Worm (Caenorhabditis elegans) whole organism, L2 larva: Measurements from ENCODE around the gene gcc-1.

ENCODE experiments used
- aly-2 ChIP-seq: fragments of 150-350 bp; optimal IDR thresholded peaks from 2 replicates; lab custom pipeline; 2014; ENCODE audit warnings: missing biosample characterization, missing genetic modification characterization
- dmd-4 ChIP-seq: sonication (generic microtip); optimal IDR thresholded peaks from 2 replicates; lab custom pipeline; 2017; ENCODE audit warnings: missing biosample characterization, missing genetic modification characterization
- mdl-1 ChIP-seq, 2 experiments: fragments of 150-350 bp in 1 of 2; sonication (generic microtip) in 1 of 2; optimal IDR thresholded peaks; 2 replicates each; lab custom pipeline; 2017; ENCODE audit warnings: missing biosample characterization in 2 of 2, missing genetic modification characterization in 2 of 2
- nhr-11 ChIP-seq: fragments of 150-350 bp; optimal IDR thresholded peaks from 2 replicates; lab custom pipeline; 2014; ENCODE audit warnings: missing biosample characterization, missing genetic modification characterization
- nhr-237 ChIP-seq: fragments of 150-350 bp; optimal IDR thresholded peaks from 2 replicates; lab custom pipeline; 2014; ENCODE audit warnings: missing biosample characterization, missing genetic modification characterization
- skn-1 ChIP-seq: sonication (generic microtip); optimal IDR thresholded peaks from 2 replicates; lab custom pipeline; 2017; ENCODE audit warnings: missing biosample characterization, missing genetic modification characterization
- snpc-4 ChIP-seq: fragments of 150-350 bp; optimal IDR thresholded peaks from 2 replicates; lab custom pipeline; 2014; ENCODE audit warnings: missing biosample characterization, missing genetic modification characterization
- unc-62 ChIP-seq: fragments of 150-350 bp; optimal IDR thresholded peaks from 2 replicates; lab custom pipeline; 2014; ENCODE audit warnings: missing biosample characterization, missing genetic modification reagents, missing genetic modification characterization
- zag-1 ChIP-seq: fragments of 150-350 bp; optimal IDR thresholded peaks from 2 replicates; lab custom pipeline; 2014; ENCODE audit warnings: missing biosample characterization, missing genetic modification characterization
- ztf-11 ChIP-seq: sonication (generic microtip); optimal IDR thresholded peaks from 2 replicates; lab custom pipeline; 2017; ENCODE audit warnings: missing biosample characterization, missing genetic modification characterization

- TF ChIP-seq unc-62 (GFP tag; lab: Kevin White, UChicago) (no peak), snpc-4 (no peak), aly-2 (tag; lab: Kevin White, UChicago) (no peak), nhr-11 (tag; lab: Kevin White, UChicago) (no peak), zag-1 (tag; lab: Kevin White, UChicago) (no peak), mdl-1 (tag; optimal IDR thresholded peaks at IDR 0.05; lab: Kevin White, UChicago) (no peak), skn-1 (tag; lab: Kevin White, UChicago) (no peak), dmd-4 (tag; lab: Kevin White, UChicago) (no peak), ztf-11 (tag; lab: Kevin White, UChicago) (no peak), nhr-237 (tag; lab: Kevin White, UChicago) (no peak)
Measured at ce11 chrX:3176728-3177127, 17.0 kb downstream of the gcc-1 start.
